Worm (Caenorhabditis elegans): ENCODE measurements around the gene spl-2.

Gene spl-2

ce11 chrV:9125345-9125744 lies 21.4 kb downstream of the spl-2 start, which contains the start of gene F21C10.5:
Gene F21C10.5 (plus strand): TSS chrV:9125645.
- TF ChIP-seq nhr-12 (tag; optimal IDR thresholded peaks at IDR 0.05) (no peak), mdl-1 (tag; optimal IDR thresholded peaks at IDR 0.05) (no peak), ztf-1 (GFP tag; conservative IDR thresholded peaks at IDR 0.05) (no peak)

- TF ChIP-seq aly-2 (tag; optimal IDR thresholded peaks at IDR 0.05), result no peak
- no peak for TF ChIP-seq C34F6.9 (tag; optimal IDR thresholded peaks at IDR 0.05)
- no peak for TF ChIP-seq lsy-2 (tag; optimal IDR thresholded peaks at IDR 0.05)
- TF ChIP-seq sem-4 (tag; optimal IDR thresholded peaks at IDR 0.05), result no peak
- TF ChIP-seq unc-55 (GFP tag; optimal IDR thresholded peaks at IDR 0.05), result no peak
- no peak for TF ChIP-seq nhr-21 (tag; optimal IDR thresholded peaks at IDR 0.05)
These were observed 22.5 kb downstream of the spl-2 start, which contains the start of gene F21C10.6 for ce11 chrV:9124180-9124579. Gene F21C10.6 (plus strand): TSS chrV:9124480.

- TF ChIP-seq nhr-12 (tag; optimal IDR thresholded peaks at IDR 0.05), result no peak
- TF ChIP-seq gmeb-1 (tag; optimal IDR thresholded peaks at IDR 0.05), result no peak
- no peak for TF ChIP-seq mab-5 (tag; optimal IDR thresholded peaks at IDR 0.05)
- no peak for TF ChIP-seq mdl-1 (tag; optimal IDR thresholded peaks at IDR 0.05)
- no peak for TF ChIP-seq ztf-11 (tag; optimal IDR thresholded peaks at IDR 0.05)
- TF ChIP-seq nhr-237 (tag; optimal IDR thresholded peaks at IDR 0.05), result no peak
- TF ChIP-seq nhr-23 (tag; optimal IDR thresholded peaks at IDR 0.05), result no peak
- TF ChIP-seq nhr-25 (tag; optimal IDR thresholded peaks at IDR 0.05), result no peak
These were observed 23.5 kb downstream of the spl-2 start, which contains the start of gene F21C10.11 for ce11 chrV:9123186-9123585. Gene F21C10.11 (plus strand): TSS chrV:9123486.

ce11 chrV:9122004-9122403 lies 24.7 kb downstream of the spl-2 start, which contains the start of gene F21C10.13:
Gene F21C10.13 (plus strand): TSS chrV:9122304.
- no peak for TF ChIP-seq nhr-12 (tag; optimal IDR thresholded peaks at IDR 0.05)
- no peak for TF ChIP-seq unc-39 (tag; optimal IDR thresholded peaks at IDR 0.05)
- no peak for TF ChIP-seq nhr-10 (tag; optimal IDR thresholded peaks at IDR 0.05)
- no peak for TF ChIP-seq crh-2 (tag; optimal IDR thresholded peaks at IDR 0.05)
- TF ChIP-seq dmd-4 (tag; optimal IDR thresholded peaks at IDR 0.05), result no peak
- TF ChIP-seq unc-55 (GFP tag; optimal IDR thresholded peaks at IDR 0.05), result no peak
- no peak for TF ChIP-seq sem-4 (tag; optimal IDR thresholded peaks at IDR 0.05)
- TF ChIP-seq nhr-6 (tag; optimal IDR thresholded peaks at IDR 0.05), result no peak
- no peak for TF ChIP-seq aly-2 (tag; optimal IDR thresholded peaks at IDR 0.05)
- TF ChIP-seq C34F6.9 (tag; optimal IDR thresholded peaks at IDR 0.05), result no peak

- TF ChIP-seq egl-27 (tag; optimal IDR thresholded peaks at IDR 0.05) (no peak), sma-3 (GFP tag; optimal IDR thresholded peaks at IDR 0.05) (no peak), mbf-1 (tag; optimal IDR thresholded peaks at IDR 0.05) (no peak), nhr-237 (tag; optimal IDR thresholded peaks at IDR 0.05) (no peak), unc-62 (GFP tag; optimal IDR thresholded peaks at IDR 0.05) (no peak), gmeb-1 (tag; optimal IDR thresholded peaks at IDR 0.05) (no peak), peb-1 (tag; optimal IDR thresholded peaks at IDR 0.05) (no peak)
These were observed 34.2 kb downstream of the spl-2 start, which contains the start of gene F21C10.7 for ce11 chrV:9112467-9112866. Gene F21C10.7 (plus strand): TSS chrV:9112767.

ce11 chrV:9111957-9112356 lies 34.7 kb downstream of the spl-2 start:
- peak; percentile 46 for TF ChIP-seq nhr-129 (tag; optimal IDR thresholded peaks at IDR 0.05)
- no peak for TF ChIP-seq unc-39 (tag; optimal IDR thresholded peaks at IDR 0.05)
- TF ChIP-seq sma-9 (GFP tag; optimal IDR thresholded peaks at IDR 0.05), result peak; percentile 25
- no peak for TF ChIP-seq sma-9 (tag; optimal IDR thresholded peaks at IDR 0.05)
- TF ChIP-seq R02D3.7 (tag; optimal IDR thresholded peaks at IDR 0.05), result no peak
- TF ChIP-seq skn-1 (tag; optimal IDR thresholded peaks at IDR 0.05), result no peak
- TF ChIP-seq C34F6.9 (tag; optimal IDR thresholded peaks at IDR 0.05), result no peak
- no peak for TF ChIP-seq ceh-16 (tag; optimal IDR thresholded peaks at IDR 0.05)
- no peak for TF ChIP-seq ama-1 (optimal IDR thresholded peaks at IDR 0.05)
- TF ChIP-seq alr-1 (tag; optimal IDR thresholded peaks at IDR 0.05), result no peak
- TF ChIP-seq snpc-4 (tag; optimal IDR thresholded peaks at IDR 0.05), result no peak
- TF ChIP-seq nhr-21 (tag; optimal IDR thresholded peaks at IDR 0.05), result no peak
- no peak for TF ChIP-seq lsy-2 (tag; optimal IDR thresholded peaks at IDR 0.05)
- no peak for TF ChIP-seq lin-11 (tag; optimal IDR thresholded peaks at IDR 0.05)
- no peak for TF ChIP-seq gmeb-1 (tag; optimal IDR thresholded peaks at IDR 0.05)
- no peak for TF ChIP-seq elt-1 (tag; optimal IDR thresholded peaks at IDR 0.05)
- no peak for TF ChIP-seq mab-5 (tag; optimal IDR thresholded peaks at IDR 0.05)

Data from whole organism, L2 larva.